Fruit fly (Drosophila melanogaster): ENCODE results near the gene CrebA.

Gene CrebA

dm6 chr3L:15597037-15597785, 62.0 kb downstream of the CrebA start (continued):
- TF ChIP-seq CG31441 (GFP tag; IDR thresholded peaks at IDR 0.05) (peak; percentile 14; the same call in 1 of the 2 replicates), Bdp1 (GFP tag; optimal IDR thresholded peaks at IDR 0.05) (no peak), CG6765 (GFP tag; optimal IDR thresholded peaks at IDR 0.05) (no peak), NK7.1 (GFP tag; optimal IDR thresholded peaks at IDR 0.05) (no peak), Sry-β (GFP tag; optimal IDR thresholded peaks at IDR 0.05) (no peak), Dbx (GFP tag; IDR thresholded peaks at IDR 0.05) (no peak), CG6254 (GFP tag; optimal IDR thresholded peaks at IDR 0.05) (no peak), row (GFP tag; IDR thresholded peaks at IDR 0.05) (no peak), Myb (GFP tag; optimal IDR thresholded peaks at IDR 0.05) (no peak), Stat92E (GFP tag; optimal IDR thresholded peaks at IDR 0.05) (no peak), CG2199 (GFP tag; IDR thresholded peaks at IDR 0.05) (no peak), CG8944 (GFP tag; optimal IDR thresholded peaks at IDR 0.05) (no peak), CG34224 (GFP tag; IDR thresholded peaks at IDR 0.05; ENCODE audit: partially characterized antibody) (no peak), ken (GFP tag; IDR thresholded peaks at IDR 0.05) (no peak), CG4820 (GFP tag; optimal IDR thresholded peaks at IDR 0.05) (no peak), CG13894 (tag; optimal IDR thresholded peaks at IDR 0.05) (no peak), chm (GFP tag; IDR thresholded peaks at IDR 0.05) (no peak), seq (GFP tag; IDR thresholded peaks at IDR 0.05) (peak; percentile 71; the same call in 1 of the 2 replicates), Fer3 (tag; optimal IDR thresholded peaks at IDR 0.05) (peak; percentile 6), CG17359 (tag; optimal IDR thresholded peaks at IDR 0.05) (peak; percentile 68), toy (GFP tag; IDR thresholded peaks at IDR 0.05) (no peak), prd (optimal IDR thresholded peaks at IDR 0.05) (no peak), prd (GFP tag; IDR thresholded peaks at IDR 0.05) (no peak), CG30403 (GFP tag; optimal IDR thresholded peaks at IDR 0.05) (no peak), lbe (GFP tag; optimal IDR thresholded peaks at IDR 0.05) (no peak), Elba2 (GFP tag; optimal IDR thresholded peaks at IDR 0.05) (no peak), CG6689 (GFP tag; IDR thresholded peaks at IDR 0.05) (no peak), H15 (GFP tag; IDR thresholded peaks at IDR 0.05) (no peak), CG3995 (GFP tag; optimal IDR thresholded peaks at IDR 0.05) (no peak), Ssrp (tag; optimal IDR thresholded peaks at IDR 0.05) (no peak), ci (GFP tag; IDR thresholded peaks at IDR 0.05) (peak; percentile 75), CG13424 (tag; optimal IDR thresholded peaks at IDR 0.05) (peak; percentile 10), psq (GFP tag; optimal IDR thresholded peaks at IDR 0.05) (no peak), CG10274 (GFP tag; optimal IDR thresholded peaks at IDR 0.05) (no peak), CG17829 (tag; optimal IDR thresholded peaks at IDR 0.05) (no peak), CG12942 (GFP tag; optimal IDR thresholded peaks at IDR 0.05) (no peak), trh (GFP tag; optimal IDR thresholded peaks at IDR 0.05) (no peak), kay (GFP tag; optimal IDR thresholded peaks at IDR 0.05) (no peak), CG7745 (tag; optimal IDR thresholded peaks at IDR 0.05) (no peak), Nf-YC (tag; optimal IDR thresholded peaks at IDR 0.05) (no peak), CG1024 (GFP tag; IDR thresholded peaks at IDR 0.05) (no peak), CG10979 (tag; optimal IDR thresholded peaks at IDR 0.05) (no peak), Med (GFP tag) (peak; percentile 79), CG10209 (GFP tag; optimal IDR thresholded peaks at IDR 0.05) (peak; percentile 26), Rx (GFP tag; IDR thresholded peaks at IDR 0.05) (no peak), Ets97D (GFP tag; optimal IDR thresholded peaks at IDR 0.05) (no peak), CG7839 (tag; optimal IDR thresholded peaks at IDR 0.05) (no peak), CG17361 (GFP tag; IDR thresholded peaks at IDR 0.05) (no peak), Fer1 (GFP tag; optimal IDR thresholded peaks at IDR 0.05) (peak; percentile 28), CG7556 (GFP tag; optimal IDR thresholded peaks at IDR 0.05) (no peak), inv (GFP tag; IDR thresholded peaks at IDR 0.05; ENCODE audit: partially characterized antibody) (no peak)

Measured in whole organism, embryonic.